Worm (Caenorhabditis elegans) whole organism, L1 larva: ENCODE measurements around the gene glrx-22.
A peak's percentile ranks its signal among the peaks of the same experiment; 100 is the strongest.

ENCODE experiments used
- C04F5.9 ChIP-seq: sonication (generic microtip); optimal IDR thresholded peaks from 2 replicates; lab custom pipeline; 2016; ENCODE audit warnings: missing genetic modification characterization, missing compliant biosample characterization
- C34B4.2 ChIP-seq: sonication (generic microtip); optimal IDR thresholded peaks from 2 replicates; lab custom pipeline; 2017; ENCODE audit warnings: mild to moderate bottlenecking, missing genetic modification characterization, missing compliant biosample characterization
- F16B12.6 ChIP-seq: fragments of 150-350 bp; optimal IDR thresholded peaks from 2 replicates; lab custom pipeline; 2014; ENCODE audit warnings: missing biosample characterization, missing genetic modification characterization
- Y116A8C.19 ChIP-seq: sonication (generic microtip); optimal IDR thresholded peaks from 2 replicates; lab custom pipeline; 2016; ENCODE audit warnings: missing compliant biosample characterization, missing genetic modification characterization, borderline replicate concordance
- alr-1 ChIP-seq: fragments of 200-800 bp; sonication (Bioruptor generic); optimal IDR thresholded peaks from 2 replicates; lab custom pipeline; 2018; ENCODE audit warnings: borderline replicate concordance, mild to moderate bottlenecking, missing genetic modification characterization, missing compliant biosample characterization
- aly-2 ChIP-seq: fragments of 150-350 bp; optimal IDR thresholded peaks from 2 replicates; lab custom pipeline; 2014; ENCODE audit warnings: missing biosample characterization, missing genetic modification characterization
- blmp-1 ChIP-seq: fragments of 150-350 bp; optimal IDR thresholded peaks from 2 replicates; lab custom pipeline; 2014; ENCODE audit warnings: missing biosample characterization, missing genetic modification characterization
- ceh-63 ChIP-seq: fragments of 200-800 bp; sonication (Bioruptor generic); optimal IDR thresholded peaks from 2 replicates; lab custom pipeline; 2018; ENCODE audit warnings: mild to moderate bottlenecking, missing genetic modification characterization, missing compliant biosample characterization
- ceh-8 ChIP-seq: fragments of 200-800 bp; sonication (Bioruptor generic); optimal IDR thresholded peaks from 2 replicates; lab custom pipeline; 2018; ENCODE audit warnings: mild to moderate bottlenecking, missing genetic modification characterization, moderate library complexity, missing compliant biosample characterization
- ceh-88 ChIP-seq: fragments of 200-800 bp; sonication (Bioruptor generic); IDR thresholded peaks from 2 replicates; pipeline ENCODE4 v1.3.6; 2022; ENCODE audit warnings: missing genetic modification characterization, missing compliant biosample characterization
- ces-1 ChIP-seq: fragments of 150-350 bp; optimal IDR thresholded peaks from 2 replicates; lab custom pipeline; 2014; ENCODE audit warnings: missing biosample characterization, missing genetic modification reagents, missing genetic modification characterization
- dpl-1 ChIP-seq, 3 experiments: fragments of 150-350 bp in 2 of 3; sonication (generic microtip) in 1 of 3; optimal IDR thresholded peaks; 2 replicates each; lab custom pipeline; 2014 to 2017; ENCODE audit warnings: missing biosample characterization in 3 of 3, missing genetic modification characterization in 3 of 3, missing genetic modification reagents in 3 of 3
- efl-1 ChIP-seq, 4 experiments: fragments of 150-350 bp; optimal IDR thresholded peaks in 3 of 4; peaks in 1 of 4; 1 replicate in 1 of 4; 2 replicates in 3 of 4; lab custom pipeline; 2014; ENCODE audit warnings: missing biosample characterization in 2 of 4, missing genetic modification characterization in 2 of 4, missing genetic modification reagents in 2 of 4
- efl-3 ChIP-seq: fragments of 200-800 bp; sonication (Bioruptor generic); optimal IDR thresholded peaks from 2 replicates; lab custom pipeline; 2018; ENCODE audit warnings: mild to moderate bottlenecking, missing genetic modification characterization, missing compliant biosample characterization
- egl-27 ChIP-seq, 2 experiments: fragments of 150-350 bp in 1 of 2; sonication (generic microtip); optimal IDR thresholded peaks; 3 replicates each; lab custom pipeline; 2017 to 2018; ENCODE audit warnings: missing biosample characterization in 2 of 2, missing genetic modification characterization in 2 of 2, missing genetic modification reagents in 2 of 2
- elt-2 ChIP-seq: sonication (generic microtip); optimal IDR thresholded peaks from 2 replicates; lab custom pipeline; 2016; ENCODE audit warnings: missing genetic modification characterization, mild to moderate bottlenecking, inconsistent platforms, missing compliant biosample characterization, missing genetic modification reagents
- ets-5 ChIP-seq: fragments of 200-800 bp; sonication (Bioruptor generic); IDR thresholded peaks from 2 replicates; pipeline ENCODE4 v1.3.6; 2022; ENCODE audit warnings: missing genetic modification characterization, missing compliant biosample characterization
- fkh-10 ChIP-seq: sonication (generic microtip); optimal IDR thresholded peaks from 2 replicates; lab custom pipeline; 2017; ENCODE audit warnings: missing biosample characterization, missing genetic modification reagents, missing genetic modification characterization
- fos-1 ChIP-seq: fragments of 150-350 bp; optimal IDR thresholded peaks from 2 replicates; lab custom pipeline; 2014; ENCODE audit warnings: missing biosample characterization, missing genetic modification characterization
- grh-1 ChIP-seq: fragments of 200-800 bp; sonication (Bioruptor generic); IDR thresholded peaks from 2 replicates; pipeline ENCODE4 v1.3.6; 2022; ENCODE audit warnings: missing genetic modification reagents, missing genetic modification characterization, missing compliant biosample characterization
- hlh-17 ChIP-seq: fragments of 200-800 bp; sonication (Bioruptor generic); optimal IDR thresholded peaks from 2 replicates; lab custom pipeline; 2018; ENCODE audit warnings: missing genetic modification characterization, mild to moderate bottlenecking, missing compliant biosample characterization, moderate library complexity, borderline replicate concordance
- hlh-4 ChIP-seq: sonication (generic microtip); optimal IDR thresholded peaks from 2 replicates; lab custom pipeline; 2016; ENCODE audit warnings: mild to moderate bottlenecking, missing genetic modification characterization, missing compliant biosample characterization
- irx-1 ChIP-seq: sonication (generic microtip); optimal IDR thresholded peaks from 2 replicates; lab custom pipeline; 2016; ENCODE audit warnings: missing genetic modification characterization, missing compliant biosample characterization
- isw-1 ChIP-seq: fragments of 200-800 bp; sonication (Bioruptor generic); IDR thresholded peaks from 2 replicates; pipeline ENCODE4 v1.3.6; 2022; ENCODE audit warnings: missing genetic modification characterization, missing compliant biosample characterization
- jun-1 ChIP-seq: fragments of 150-350 bp; optimal IDR thresholded peaks from 2 replicates; lab custom pipeline; 2014; ENCODE audit warnings: missing biosample characterization, missing genetic modification reagents, missing genetic modification characterization
- lin-13 ChIP-seq: fragments of 150-350 bp; optimal IDR thresholded peaks from 2 replicates; lab custom pipeline; 2014; ENCODE audit warnings: missing biosample characterization, missing genetic modification reagents, missing genetic modification characterization
- lin-14 ChIP-seq: fragments of 200-800 bp; sonication (Bioruptor generic); optimal IDR thresholded peaks from 2 replicates; lab custom pipeline; 2018; ENCODE audit warnings: mild to moderate bottlenecking, missing genetic modification characterization, moderate library complexity, missing compliant biosample characterization
- lin-15B ChIP-seq: fragments of 150-350 bp; sonication (generic microtip); optimal IDR thresholded peaks from 3 replicates; lab custom pipeline; 2014; ENCODE audit warnings: missing biosample characterization, missing genetic modification characterization
- lin-35 ChIP-seq, 2 experiments: fragments of 150-350 bp; optimal IDR thresholded peaks; 2 replicates each; lab custom pipeline; 2014; ENCODE audit warnings: missing biosample characterization in 2 of 2, missing genetic modification characterization in 2 of 2, missing genetic modification reagents in 2 of 2
- mdl-1 ChIP-seq, 2 experiments: fragments of 150-350 bp; optimal IDR thresholded peaks; 2 replicates each; lab custom pipeline; 2014 to 2017; ENCODE audit warnings: missing biosample characterization in 2 of 2, missing genetic modification characterization in 2 of 2, inconsistent platforms in 1 of 2
- mep-1 ChIP-seq: fragments of 150-350 bp; optimal IDR thresholded peaks from 2 replicates; lab custom pipeline; 2014; ENCODE audit warnings: missing biosample characterization, missing genetic modification characterization
- nhr-11 ChIP-seq: fragments of 150-350 bp; optimal IDR thresholded peaks from 2 replicates; lab custom pipeline; 2014; ENCODE audit warnings: missing biosample characterization, missing genetic modification characterization
- nhr-19 ChIP-seq: fragments of 200-800 bp; sonication (Bioruptor generic); conservative IDR thresholded peaks from 2 replicates; pipeline ENCODE4 v1.3.6; 2022; ENCODE audit warnings: missing genetic modification characterization, missing compliant biosample characterization
- nhr-20 ChIP-seq: sonication (generic microtip); optimal IDR thresholded peaks from 2 replicates; lab custom pipeline; 2016; ENCODE audit warnings: mild to moderate bottlenecking, missing genetic modification characterization, missing compliant biosample characterization
- nhr-237 ChIP-seq: fragments of 150-350 bp; optimal IDR thresholded peaks from 2 replicates; lab custom pipeline; 2014; ENCODE audit warnings: missing biosample characterization, missing genetic modification characterization
- nhr-28 ChIP-seq: fragments of 150-350 bp; optimal IDR thresholded peaks from 2 replicates; lab custom pipeline; 2014; ENCODE audit warnings: missing biosample characterization, missing genetic modification characterization
- nhr-47 ChIP-seq: sonication (generic microtip); optimal IDR thresholded peaks from 2 replicates; lab custom pipeline; 2016; ENCODE audit warnings: mild to moderate bottlenecking, missing genetic modification characterization, moderate library complexity, missing compliant biosample characterization
- nhr-77 ChIP-seq: fragments of 150-350 bp; optimal IDR thresholded peaks from 2 replicates; lab custom pipeline; 2014; ENCODE audit warnings: missing biosample characterization, missing genetic modification characterization
- nhr-84 ChIP-seq: sonication (generic microtip); optimal IDR thresholded peaks from 2 replicates; lab custom pipeline; 2017; ENCODE audit warnings: missing biosample characterization, missing genetic modification characterization
- pag-3 ChIP-seq: sonication (generic microtip); optimal IDR thresholded peaks from 2 replicates; lab custom pipeline; 2017; ENCODE audit warnings: missing genetic modification characterization, mild to moderate bottlenecking, missing compliant biosample characterization, antibody characterized with exemption, borderline replicate concordance; ENCODE audit not compliant: insufficient read depth
- skn-1 ChIP-seq: fragments of 150-350 bp; optimal IDR thresholded peaks from 2 replicates; lab custom pipeline; 2014; ENCODE audit warnings: missing biosample characterization, missing genetic modification characterization
- sox-4 ChIP-seq: sonication (generic microtip); optimal IDR thresholded peaks from 2 replicates; lab custom pipeline; 2016; ENCODE audit warnings: missing genetic modification characterization, missing compliant biosample characterization
- sptf-1 ChIP-seq: fragments of 150-350 bp; optimal IDR thresholded peaks from 2 replicates; lab custom pipeline; 2014; ENCODE audit warnings: missing biosample characterization, missing genetic modification characterization
- sup-37 ChIP-seq: fragments of 200-800 bp; sonication (Bioruptor generic); optimal IDR thresholded peaks from 2 replicates; lab custom pipeline; 2018; ENCODE audit warnings: mild to moderate bottlenecking, missing genetic modification characterization, missing compliant biosample characterization
- tbx-2 ChIP-seq: sonication (generic microtip); optimal IDR thresholded peaks from 2 replicates; lab custom pipeline; 2016; ENCODE audit warnings: missing genetic modification characterization, missing compliant biosample characterization
- tlp-1 ChIP-seq: fragments of 150-350 bp; optimal IDR thresholded peaks from 2 replicates; lab custom pipeline; 2014; ENCODE audit warnings: missing biosample characterization, missing genetic modification characterization
- unc-30 ChIP-seq: sonication (generic microtip); optimal IDR thresholded peaks from 2 replicates; lab custom pipeline; 2017; ENCODE audit warnings: missing biosample characterization, missing genetic modification characterization
- unc-62 ChIP-seq: fragments of 150-350 bp; optimal IDR thresholded peaks from 2 replicates; lab custom pipeline; 2014; ENCODE audit warnings: missing biosample characterization, missing genetic modification reagents, missing genetic modification characterization
- unc-98 ChIP-seq: fragments of 200-800 bp; sonication (Bioruptor generic); IDR thresholded peaks from 2 replicates; pipeline ENCODE4 v1.3.6; 2022; ENCODE audit warnings: missing genetic modification characterization, missing compliant biosample characterization
- zag-1 ChIP-seq: fragments of 150-350 bp; optimal IDR thresholded peaks from 2 replicates; lab custom pipeline; 2014; ENCODE audit warnings: missing biosample characterization, missing genetic modification characterization

Gene glrx-22

ce11 chrIV:8232428-8232827 lies 31.4 kb upstream of the glrx-22 start (continued):
- TF ChIP-seq efl-1 (optimal IDR thresholded peaks at IDR 0.05; lab: Kevin White, UChicago) (peak in 1 of 2 experiments; percentile 16), efl-1 (GFP tag; optimal IDR thresholded peaks at IDR 0.05 in 1 of 2; lab: Kevin White, UChicago) (no peak), dpl-1 (GFP tag; optimal IDR thresholded peaks at IDR 0.05; lab: Kevin White, UChicago) (no peak), aly-2 (no peak)

- TF ChIP-seq blmp-1 (no peak), nhr-11 (tag; lab: Kevin White, UChicago) (no peak), hlh-17 (GFP tag; lab: Kevin White, UChicago) (no peak), unc-30 (tag; lab: Kevin White, UChicago) (no peak), lin-13 (GFP tag; lab: Kevin White, UChicago) (no peak), zag-1 (tag; lab: Kevin White, UChicago) (no peak), sup-37 (GFP tag; lab: Kevin White, UChicago) (peak; percentile 11), aly-2 (no peak), ceh-8 (GFP tag; lab: Kevin White, UChicago) (no peak), ces-1 (no peak), C04F5.9 (tag; lab: Kevin White, UChicago) (no peak), efl-3 (no peak), sox-4 (tag; lab: Kevin White, UChicago) (no peak), unc-98 (GFP tag; lab: Robert Waterston, UW) (no peak), nhr-19 (peak; percentile 24), elt-2 (tag; lab: Kevin White, UChicago) (peak; percentile 76), isw-1 (GFP tag; lab: Robert Waterston, UW) (no peak), grh-1 (GFP tag; lab: Robert Waterston, UW) (no peak), egl-27 (tag; optimal IDR thresholded peaks at IDR 0.05; lab: Kevin White, UChicago) (peak in 1 of 2 experiments; percentile 15), ceh-88 (GFP tag; lab: Robert Waterston, UW) (no peak), tlp-1 (no peak), hlh-4 (no peak), tbx-2 (tag; lab: Kevin White, UChicago) (peak; percentile 63), lin-15B (tag; lab: Kevin White, UChicago) (no peak), Y116A8C.19 (tag; lab: Kevin White, UChicago) (no peak), dpl-1 (GFP tag; optimal IDR thresholded peaks at IDR 0.05; lab: Kevin White, UChicago) (no peak), fkh-10 (GFP tag; lab: Kevin White, UChicago) (no peak), C34B4.2 (tag; lab: Kevin White, UChicago) (no peak), nhr-47 (tag; lab: Kevin White, UChicago) (peak; percentile 39), alr-1 (tag; lab: Kevin White, UChicago) (no peak), ets-5 (GFP tag; lab: Robert Waterston, UW) (no peak), irx-1 (no peak), nhr-77 (peak; percentile 58), skn-1 (tag; lab: Kevin White, UChicago) (no peak), sptf-1 (tag; lab: Kevin White, UChicago) (no peak), nhr-28 (no peak), mdl-1 (tag; optimal IDR thresholded peaks at IDR 0.05; lab: Kevin White, UChicago) (peak in 1 of 2 experiments; percentile 55), ceh-63 (GFP tag; lab: Kevin White, UChicago) (no peak), nhr-20 (tag; lab: Kevin White, UChicago) (peak; percentile 87), fos-1 (no peak), nhr-237 (no peak), pag-3 (tag; lab: Kevin White, UChicago) (no peak), mep-1 (tag; lab: Kevin White, UChicago) (no peak), F16B12.6 (tag; lab: Kevin White, UChicago) (no peak), unc-62 (GFP tag; lab: Kevin White, UChicago) (no peak), jun-1 (tag; lab: Kevin White, UChicago) (peak; percentile 59), lin-35 (GFP tag; optimal IDR thresholded peaks at IDR 0.05; lab: Kevin White, UChicago) (peak in 1 of 2 experiments; percentile 56), lin-14 (GFP tag; lab: Kevin White, UChicago) (peak; percentile 82), nhr-84 (tag; lab: Kevin White, UChicago) (no peak), efl-1 (optimal IDR thresholded peaks at IDR 0.05; lab: Kevin White, UChicago) (peak; percentile 14 to 17), efl-1 (GFP tag; optimal IDR thresholded peaks at IDR 0.05 in 1 of 2; lab: Kevin White, UChicago) (no peak)
Observed at ce11 chrIV:8229523-8229922, 28.5 kb upstream of the glrx-22 start.
